Fruit fly (Drosophila melanogaster): ENCODE results near the gene AnxB10.

DNA sequence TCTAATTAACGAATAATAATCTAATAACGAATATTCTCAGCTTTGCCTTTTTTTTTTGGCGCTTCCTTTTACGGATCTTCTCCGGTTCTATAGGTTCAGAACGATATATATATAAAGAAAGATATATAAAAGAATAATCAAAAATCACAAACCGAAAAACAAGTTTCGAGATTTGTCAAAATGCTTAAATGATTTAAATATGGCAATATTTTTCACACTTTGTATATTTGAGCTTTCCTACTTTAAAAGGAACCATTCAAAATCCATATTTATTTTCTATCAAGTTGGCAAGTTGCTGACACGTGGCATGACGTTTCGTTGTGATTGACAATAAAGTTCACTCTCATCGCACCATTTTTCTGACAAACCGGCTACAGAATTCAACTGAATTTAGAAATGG lies 32.6 kb downstream of the AnxB10 start, which contains the start of gene CG34332:
- TF ChIP-seq Sin3A (optimal IDR thresholded peaks at IDR 0.05), result no peak
- TF ChIP-seq Myc (optimal IDR thresholded peaks at IDR 0.05), result no peak
- no peak for TF ChIP-seq ttk (optimal IDR thresholded peaks at IDR 0.05)
- TF ChIP-seq psq (optimal IDR thresholded peaks at IDR 0.05), result no peak
